Fruit fly (Drosophila melanogaster) whole organism: ENCODE results near the gene CG43232.
A peak's percentile ranks its signal among the peaks of the same experiment; 100 is the strongest.

Source experiments
- CG8478 ChIP-seq: fragments of >200 bp; optimal IDR thresholded peaks from 2 replicates; lab custom pipeline; 2018; ENCODE audit warnings: inconsistent platforms
- Dll ChIP-seq: fragments of >200 bp; optimal IDR thresholded peaks from 2 replicates; lab custom pipeline; 2017
- EcR ChIP-seq, 2 experiments: fragments of >200 bp; optimal IDR thresholded peaks; 2 replicates each; lab custom pipeline; 2017; ENCODE audit warnings: missing biosample characterization in 2 of 2, missing genetic modification characterization in 2 of 2, missing genetic modification reagents in 2 of 2
- pan ChIP-seq: fragments of >200 bp; optimal IDR thresholded peaks from 2 replicates; lab custom pipeline; 2017
- psq ChIP-seq: fragments of >200 bp; optimal IDR thresholded peaks from 2 replicates; lab custom pipeline; 2017
- usp ChIP-seq: fragments of >200 bp; optimal IDR thresholded peaks from 2 replicates; lab custom pipeline; 2017; ENCODE audit warnings: missing biosample characterization, missing genetic modification characterization, mixed read lengths

The CG43232 gene

dm6 chr2L:6931821-6932220, at the start of gene CG43232:
Gene CG43232 (plus strand): TSS chr2L:6932121.
- TF ChIP-seq usp (GFP tag; lab: Kevin White, UChicago): no peak
- no peak for TF ChIP-seq pan (lab: Kevin White, UChicago)
- TF ChIP-seq CG8478 (lab: Kevin White, UChicago): no peak
- TF ChIP-seq Dll (lab: Kevin White, UChicago): no peak
- TF ChIP-seq EcR (GFP tag; optimal IDR thresholded peaks at IDR 0.05; lab: Kevin White, UChicago): no peak
- TF ChIP-seq psq (lab: Kevin White, UChicago): no peak

- TF ChIP-seq psq (lab: Kevin White, UChicago): no peak
- TF ChIP-seq pan (lab: Kevin White, UChicago): no peak
- TF ChIP-seq EcR (GFP tag; optimal IDR thresholded peaks at IDR 0.05; lab: Kevin White, UChicago): no peak
- TF ChIP-seq Dll (lab: Kevin White, UChicago): no peak
- TF ChIP-seq CG8478 (lab: Kevin White, UChicago): no peak
- TF ChIP-seq usp (GFP tag; lab: Kevin White, UChicago): no peak
Measured at dm6 chr2L:6907761-6908160, 24.2 kb upstream of the CG43232 start, which contains the start of the genes Polr1F and Rat1. Gene Polr1F (minus strand): TSS chr2L:6907844. Gene Rat1 (plus strand): TSS chr2L:6908083.

- TF ChIP-seq pan (lab: Kevin White, UChicago) (no peak), Dll (lab: Kevin White, UChicago) (no peak), CG8478 (lab: Kevin White, UChicago) (no peak), psq (lab: Kevin White, UChicago) (no peak), EcR (GFP tag; optimal IDR thresholded peaks at IDR 0.05; lab: Kevin White, UChicago) (no peak), usp (GFP tag; lab: Kevin White, UChicago) (no peak)
Measured at dm6 chr2L:6913964-6914363, 18.0 kb upstream of the CG43232 start, which contains the start of gene Wee1. Gene Wee1 (minus strand): TSS chr2L:6914138.

- no peak for TF ChIP-seq CG8478 (lab: Kevin White, UChicago)
- no peak for TF ChIP-seq EcR (GFP tag; optimal IDR thresholded peaks at IDR 0.05; lab: Kevin White, UChicago)
- no peak for TF ChIP-seq pan (lab: Kevin White, UChicago)
- no peak for TF ChIP-seq usp (GFP tag; lab: Kevin White, UChicago)
- TF ChIP-seq psq (lab: Kevin White, UChicago): no peak
- TF ChIP-seq Dll (lab: Kevin White, UChicago): no peak
Measured at dm6 chr2L:6916345-6916744, 15.6 kb upstream of the CG43232 start, which contains the start of gene CG32829. Gene CG32829 (minus strand): TSS chr2L:6916445.

dm6 chr2L:6918517-6919202, 13.3 kb upstream of the CG43232 start, which contains the start of gene nop5:
Gene nop5 (minus strand): TSS chr2L:6918743.
- TF ChIP-seq pan (lab: Kevin White, UChicago) (peak; percentile 97), Dll (lab: Kevin White, UChicago) (no peak)

dm6 chr2L:6919203-6919849, 12.6 kb upstream of the CG43232 start:
- TF ChIP-seq EcR (GFP tag; optimal IDR thresholded peaks at IDR 0.05; lab: Kevin White, UChicago) (no peak), pan (lab: Kevin White, UChicago) (no peak), Dll (lab: Kevin White, UChicago) (no peak), psq (lab: Kevin White, UChicago) (no peak), CG8478 (lab: Kevin White, UChicago) (no peak), usp (GFP tag; lab: Kevin White, UChicago) (no peak)

- no peak for TF ChIP-seq CG8478 (lab: Kevin White, UChicago)
- no peak for TF ChIP-seq usp (GFP tag; lab: Kevin White, UChicago)
- no peak for TF ChIP-seq EcR (GFP tag; optimal IDR thresholded peaks at IDR 0.05; lab: Kevin White, UChicago)
- TF ChIP-seq Dll (lab: Kevin White, UChicago): no peak
- no peak for TF ChIP-seq psq (lab: Kevin White, UChicago)
- TF ChIP-seq pan (lab: Kevin White, UChicago): no peak
Measured at dm6 chr2L:6919850-6920660, 11.9 kb upstream of the CG43232 start, which contains the start of gene x16. Gene x16 (minus strand): TSS chr2L:6920210.

- TF ChIP-seq CG8478 (lab: Kevin White, UChicago): peak; percentile 33
- TF ChIP-seq Dll (lab: Kevin White, UChicago): no peak
- no peak for TF ChIP-seq usp (GFP tag; lab: Kevin White, UChicago)
- TF ChIP-seq EcR (GFP tag; optimal IDR thresholded peaks at IDR 0.05; lab: Kevin White, UChicago): no peak
- no peak for TF ChIP-seq pan (lab: Kevin White, UChicago)
Measured at dm6 chr2L:6920661-6921359, 11.1 kb upstream of the CG43232 start, which contains the start of gene Hrb27C. Gene Hrb27C (plus strand): TSS chr2L:6920704.

dm6 chr2L:6921360-6922090, 10.4 kb upstream of the CG43232 start:
- no peak for TF ChIP-seq psq (lab: Kevin White, UChicago)
- no peak for TF ChIP-seq Dll (lab: Kevin White, UChicago)
- TF ChIP-seq EcR (GFP tag; optimal IDR thresholded peaks at IDR 0.05; lab: Kevin White, UChicago): no peak
